Worm (Caenorhabditis elegans) whole organism, L2 larva: ENCODE results near the gene lido-8.

Experiments
- aly-2 ChIP-seq: fragments of 150-350 bp; optimal IDR thresholded peaks from 2 replicates; lab custom pipeline; 2014; ENCODE audit warnings: missing biosample characterization, missing genetic modification characterization
- blmp-1 ChIP-seq: sonication (generic microtip); optimal IDR thresholded peaks from 2 replicates; lab custom pipeline; 2017; ENCODE audit warnings: missing genetic modification characterization, mild to moderate bottlenecking, missing compliant biosample characterization, antibody characterized with exemption, moderate library complexity; ENCODE audit not compliant: insufficient read depth
- egl-27 ChIP-seq: sonication (generic microtip); optimal IDR thresholded peaks from 3 replicates; lab custom pipeline; 2017; ENCODE audit warnings: missing biosample characterization, missing genetic modification reagents, missing genetic modification characterization
- fos-1 ChIP-seq: fragments of 150-350 bp; optimal IDR thresholded peaks from 2 replicates; lab custom pipeline; 2014; ENCODE audit warnings: missing biosample characterization, missing genetic modification characterization
- lin-39 ChIP-seq: fragments of 150-350 bp; optimal IDR thresholded peaks from 2 replicates; lab custom pipeline; 2014; ENCODE audit warnings: missing biosample characterization, missing genetic modification reagents, missing genetic modification characterization
- nhr-10 ChIP-seq: sonication (generic microtip); optimal IDR thresholded peaks from 2 replicates; lab custom pipeline; 2017; ENCODE audit warnings: missing biosample characterization, missing genetic modification characterization
- nhr-12 ChIP-seq: fragments of 150-350 bp; optimal IDR thresholded peaks from 2 replicates; lab custom pipeline; 2014; ENCODE audit warnings: missing biosample characterization, missing genetic modification characterization
- nhr-23 ChIP-seq: fragments of 150-350 bp; optimal IDR thresholded peaks from 2 replicates; lab custom pipeline; 2014; ENCODE audit warnings: missing biosample characterization, missing genetic modification reagents, missing genetic modification characterization
- nhr-77 ChIP-seq: fragments of 150-350 bp; optimal IDR thresholded peaks from 2 replicates; lab custom pipeline; 2014; ENCODE audit warnings: missing biosample characterization, missing genetic modification characterization
- snpc-4 ChIP-seq: fragments of 150-350 bp; optimal IDR thresholded peaks from 2 replicates; lab custom pipeline; 2014; ENCODE audit warnings: missing biosample characterization, missing genetic modification characterization
- unc-55 ChIP-seq: fragments of 150-350 bp; sonication (generic microtip); optimal IDR thresholded peaks from 3 replicates; lab custom pipeline; 2014; ENCODE audit warnings: missing biosample characterization, missing genetic modification reagents, missing genetic modification characterization

ce11 chrII:3005499-3005898, 8.7 kb downstream of the lido-8 start, which contains the start of gene lido-12:
- TF ChIP-seq nhr-77 (no peak), nhr-23 (tag; lab: Kevin White, UChicago) (no peak), fos-1 (tag; lab: Kevin White, UChicago) (no peak), nhr-12 (no peak), aly-2 (tag; lab: Kevin White, UChicago) (no peak), snpc-4 (tag; lab: Kevin White, UChicago) (no peak), unc-55 (GFP tag; lab: Kevin White, UChicago) (no peak), nhr-10 (tag; lab: Kevin White, UChicago) (no peak), egl-27 (tag; lab: Kevin White, UChicago) (no peak), lin-39 (tag; lab: Kevin White, UChicago) (no peak), blmp-1 (no peak)
